Fruit fly (Drosophila melanogaster): ENCODE measurements around the gene mio.

dm6 chr2L:2238151-2238550, 21.1 kb downstream of the mio start, which contains the start of gene Tengl3:
- TF ChIP-seq psq (optimal IDR thresholded peaks at IDR 0.05) (no peak), Sin3A (optimal IDR thresholded peaks at IDR 0.05) (no peak), ttk (optimal IDR thresholded peaks at IDR 0.05) (no peak), h (optimal IDR thresholded peaks at IDR 0.05) (no peak), Myc (optimal IDR thresholded peaks at IDR 0.05) (no peak)
